Fruit fly (Drosophila melanogaster): Measurements from ENCODE around the gene dpr16.
A peak's percentile ranks its signal among the peaks of the same experiment; 100 is the strongest.

Gene dpr16

DNA sequence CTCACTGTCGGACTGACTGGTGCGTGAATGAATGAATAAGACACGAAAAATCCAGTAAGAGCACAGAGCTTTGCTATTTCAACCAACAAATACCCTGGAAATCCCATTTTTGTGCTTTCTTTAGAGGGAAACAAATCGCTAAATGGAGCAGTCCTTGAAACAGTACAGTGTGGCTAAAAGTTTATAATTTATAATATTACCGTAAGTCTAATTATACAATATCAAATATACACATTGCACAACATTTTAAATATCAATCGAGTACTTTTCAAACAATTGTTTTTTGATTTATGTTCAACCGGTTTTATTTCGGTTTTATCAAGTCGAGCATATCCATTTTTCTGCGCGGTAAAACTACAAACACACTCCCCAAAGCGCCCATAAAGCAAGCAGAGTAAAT lies 42.6 kb downstream of the dpr16 start (continued):
- no peak for TF ChIP-seq nerfin-2 (GFP tag; IDR thresholded peaks at IDR 0.05; ENCODE audit: partially characterized antibody)

DNA sequence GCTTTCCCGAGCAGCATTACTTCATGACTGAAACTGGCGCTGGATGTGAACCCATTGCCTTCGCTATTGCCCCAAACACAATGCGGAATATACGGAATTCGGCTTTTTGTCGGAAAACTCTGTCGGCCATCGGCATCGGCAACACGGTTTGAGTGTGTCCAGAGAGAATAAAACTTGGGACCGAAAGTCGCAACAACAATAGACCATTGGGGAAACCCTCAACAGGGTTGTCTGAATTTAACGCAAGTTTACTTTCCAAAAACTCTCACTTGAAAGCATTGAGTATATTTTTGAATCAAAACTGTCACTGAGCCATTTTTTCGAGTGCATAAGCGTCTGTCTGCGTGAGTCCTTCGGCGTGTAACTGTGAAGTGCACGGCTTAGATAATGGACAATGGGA lies 47.6 kb downstream of the dpr16 start:
- TF ChIP-seq Hmx (GFP tag; optimal IDR thresholded peaks at IDR 0.05) (no peak), Elba2 (GFP tag; optimal IDR thresholded peaks at IDR 0.05) (no peak), Hr3 (GFP tag; optimal IDR thresholded peaks at IDR 0.05) (peak; percentile 5), mld (GFP tag; IDR thresholded peaks at IDR 0.05; ENCODE audit: partially characterized antibody) (no peak), CG5180 (GFP tag; optimal IDR thresholded peaks at IDR 0.05) (peak; percentile 20), CG14441 (GFP tag; IDR thresholded peaks at IDR 0.05) (peak; percentile 56; the same call in 1 of the 2 replicates), shn (GFP tag; optimal IDR thresholded peaks at IDR 0.05) (peak; percentile 61), gem (tag; optimal IDR thresholded peaks at IDR 0.05) (peak; percentile 60), Bdp1 (GFP tag; optimal IDR thresholded peaks at IDR 0.05) (peak; percentile 37), CG10959 (GFP tag; IDR thresholded peaks at IDR 0.05) (no peak), bab2 (GFP tag; optimal IDR thresholded peaks at IDR 0.05) (peak; percentile 52), gce (GFP tag; IDR thresholded peaks at IDR 0.05) (no peak), Dip2 (GFP tag; IDR thresholded peaks at IDR 0.05) (no peak), slp2 (GFP tag; optimal IDR thresholded peaks at IDR 0.05) (no peak), Hr78 (GFP tag; optimal IDR thresholded peaks at IDR 0.05) (no peak), CG30403 (GFP tag; optimal IDR thresholded peaks at IDR 0.05) (peak; percentile 56), hkb (optimal IDR thresholded peaks at IDR 0.05) (no peak), hkb (GFP tag; IDR thresholded peaks at IDR 0.05) (peak; percentile 63), ERR (GFP tag; optimal IDR thresholded peaks at IDR 0.05) (peak; percentile 33), yki (optimal IDR thresholded peaks at IDR 0.05) (no peak), CG12155 (GFP tag; optimal IDR thresholded peaks at IDR 0.05) (peak; percentile 39), CG13624 (GFP tag; optimal IDR thresholded peaks at IDR 0.05) (peak; percentile 53), CG34376 (GFP tag; optimal IDR thresholded peaks at IDR 0.05) (no peak), wor (GFP tag; IDR thresholded peaks at IDR 0.05) (no peak), lmd (GFP tag; IDR thresholded peaks at IDR 0.05) (peak; percentile 65; the same call in 1 of the 2 replicates), inv (GFP tag; IDR thresholded peaks at IDR 0.05; ENCODE audit: partially characterized antibody) (no peak), Hmr (GFP tag; optimal IDR thresholded peaks at IDR 0.05) (peak; percentile 89), CG2120 (GFP tag; optimal IDR thresholded peaks at IDR 0.05) (peak; percentile 88), CG5953 (GFP tag; IDR thresholded peaks at IDR 0.05) (peak; percentile 30; the same call in 1 of the 2 replicates), Camta (GFP tag; optimal IDR thresholded peaks at IDR 0.05) (no peak), tap (tag; optimal IDR thresholded peaks at IDR 0.05) (no peak), CG4707 (GFP tag; optimal IDR thresholded peaks at IDR 0.05) (no peak), btn (GFP tag; optimal IDR thresholded peaks at IDR 0.05) (no peak), bowl (GFP tag; IDR thresholded peaks at IDR 0.05) (no peak), grn (GFP tag; optimal IDR thresholded peaks at IDR 0.05) (no peak), CG10321 (GFP tag; IDR thresholded peaks at IDR 0.05) (no peak), sima (GFP tag; optimal IDR thresholded peaks at IDR 0.05) (peak; percentile 19), TFAM (GFP tag; optimal IDR thresholded peaks at IDR 0.05) (no peak), CG10274 (GFP tag; optimal IDR thresholded peaks at IDR 0.05) (no peak), CG3407 (GFP tag; optimal IDR thresholded peaks at IDR 0.05) (no peak), CG15696 (tag; optimal IDR thresholded peaks at IDR 0.05) (no peak), row (GFP tag; IDR thresholded peaks at IDR 0.05) (peak; percentile 77), CG17912 (GFP tag; optimal IDR thresholded peaks at IDR 0.05) (no peak), CG43689 (GFP tag; IDR thresholded peaks at IDR 0.05) (no peak), eyg (GFP tag; optimal IDR thresholded peaks at IDR 0.05) (peak; percentile 56), p53 (GFP tag; optimal IDR thresholded peaks at IDR 0.05) (no peak), NfI (GFP tag; optimal IDR thresholded peaks at IDR 0.05) (peak; percentile 43), CG3995 (GFP tag; optimal IDR thresholded peaks at IDR 0.05) (peak; percentile 18), abd-A (tag; optimal IDR thresholded peaks at IDR 0.05) (peak; percentile 77), CG14667 (GFP tag; IDR thresholded peaks at IDR 0.05) (no peak)

All from whole organism, embryonic.